Fruit fly (Drosophila melanogaster): ENCODE measurements around the gene Epg5.
A peak's percentile ranks its signal among the peaks of the same experiment; 100 is the strongest.

Epg5 gene

DNA sequence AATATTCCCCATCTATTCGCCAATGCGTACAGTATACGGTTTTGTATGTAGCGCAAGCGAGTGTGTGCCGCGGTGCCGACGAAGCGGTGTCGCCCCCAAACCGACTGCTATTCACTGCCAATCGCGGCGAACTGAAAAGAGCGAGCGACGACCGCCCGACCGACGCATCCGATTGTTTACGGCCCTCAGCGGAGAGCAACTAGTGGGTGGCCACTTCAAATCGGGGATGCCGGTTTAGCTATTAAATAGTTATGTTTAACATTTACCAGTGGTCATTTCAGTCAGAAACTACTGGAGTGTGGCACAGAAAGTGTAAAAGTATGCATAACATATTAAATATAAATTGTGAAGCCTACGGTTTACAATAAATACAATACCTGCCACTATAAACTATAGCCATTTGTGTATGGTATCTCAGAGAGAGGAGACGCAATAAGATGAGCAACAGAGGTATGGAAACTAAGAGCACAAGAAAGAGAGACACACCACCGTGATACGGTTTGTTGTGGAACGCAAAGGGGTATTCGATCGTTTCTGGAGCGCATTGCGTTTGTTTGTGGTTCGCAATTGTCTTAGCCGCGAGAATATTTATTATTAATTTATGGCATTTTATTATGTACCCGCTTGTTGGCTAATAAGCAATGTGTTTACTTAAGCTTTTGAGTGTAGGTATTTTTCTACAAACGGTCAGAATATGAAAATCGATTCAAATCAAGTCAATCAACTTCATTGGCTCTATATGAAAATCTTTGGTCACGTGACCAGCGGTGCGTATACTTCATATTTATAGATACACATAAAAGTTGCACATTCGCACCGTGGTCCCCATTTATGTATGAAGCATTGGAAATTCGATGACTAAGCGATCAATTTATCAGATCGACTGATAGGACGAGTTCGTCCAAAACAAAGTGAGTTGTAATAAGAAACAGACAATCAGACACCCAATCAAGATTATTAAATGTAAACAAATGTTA lies 18.4 kb downstream of the Epg5 start:
- TF ChIP-seq CG11617 (GFP tag; optimal IDR thresholded peaks at IDR 0.05): no peak
- no peak for TF ChIP-seq toe (GFP tag; optimal IDR thresholded peaks at IDR 0.05)
- peak; percentile 21 for TF ChIP-seq tj (GFP tag; optimal IDR thresholded peaks at IDR 0.05)
- peak; percentile 5 for TF ChIP-seq CG5204 (GFP tag; optimal IDR thresholded peaks at IDR 0.05)
- no peak for TF ChIP-seq Clk (GFP tag; optimal IDR thresholded peaks at IDR 0.05)
- TF ChIP-seq pad (GFP tag; optimal IDR thresholded peaks at IDR 0.05): peak; percentile 90
- TF ChIP-seq Hr96 (GFP tag; optimal IDR thresholded peaks at IDR 0.05): peak; percentile 27
- TF ChIP-seq kay (GFP tag; ENCODE audit: borderline replicate concordance): peak; percentile 68
- TF ChIP-seq CG33017 (tag; optimal IDR thresholded peaks at IDR 0.05): peak; percentile 32
- no peak for TF ChIP-seq CG7101 (tag; optimal IDR thresholded peaks at IDR 0.05)
- no peak for TF ChIP-seq cnc (optimal IDR thresholded peaks at IDR 0.05)
- no peak for TF ChIP-seq CG14711 (tag; optimal IDR thresholded peaks at IDR 0.05)
- TF ChIP-seq CG7045 (GFP tag; optimal IDR thresholded peaks at IDR 0.05): no peak
- TF ChIP-seq Crg-1 (GFP tag; optimal IDR thresholded peaks at IDR 0.05): no peak
- TF ChIP-seq bab1 (GFP tag; optimal IDR thresholded peaks at IDR 0.05): no peak
- TF ChIP-seq Mnt (GFP tag; optimal IDR thresholded peaks at IDR 0.05): peak; percentile 27
- peak; percentile 4 for TF ChIP-seq CG12768 (GFP tag; optimal IDR thresholded peaks at IDR 0.05)
- TF ChIP-seq CG1620 (GFP tag; optimal IDR thresholded peaks at IDR 0.05): no peak
- TF ChIP-seq cic (GFP tag; optimal IDR thresholded peaks at IDR 0.05): no peak
- no peak for TF ChIP-seq ovo (GFP tag; optimal IDR thresholded peaks at IDR 0.05)

- TF ChIP-seq Mnt (GFP tag; optimal IDR thresholded peaks at IDR 0.05) (no peak), CG5204 (GFP tag; optimal IDR thresholded peaks at IDR 0.05) (no peak), CG12768 (GFP tag; optimal IDR thresholded peaks at IDR 0.05) (peak; percentile 85), bab1 (GFP tag; optimal IDR thresholded peaks at IDR 0.05) (no peak), ovo (GFP tag; optimal IDR thresholded peaks at IDR 0.05) (no peak), CG33017 (tag; optimal IDR thresholded peaks at IDR 0.05) (no peak), Clk (GFP tag; optimal IDR thresholded peaks at IDR 0.05) (no peak), CG11617 (GFP tag; optimal IDR thresholded peaks at IDR 0.05) (no peak), cic (GFP tag; optimal IDR thresholded peaks at IDR 0.05) (peak; percentile 62), CG14711 (tag; optimal IDR thresholded peaks at IDR 0.05) (no peak), kay (GFP tag; ENCODE audit: borderline replicate concordance) (peak; percentile 90)
Observed at dm6 chr3R:18739435-18739977, 19.2 kb downstream of the Epg5 start.

dm6 chr3R:18738705-18739434 lies 19.8 kb downstream of the Epg5 start:
- no peak for TF ChIP-seq CG33017 (tag; optimal IDR thresholded peaks at IDR 0.05)
- TF ChIP-seq CG14711 (tag; optimal IDR thresholded peaks at IDR 0.05): no peak
- TF ChIP-seq Hr96 (GFP tag; optimal IDR thresholded peaks at IDR 0.05): no peak
- TF ChIP-seq pad (GFP tag; optimal IDR thresholded peaks at IDR 0.05): no peak
- TF ChIP-seq CG1620 (GFP tag; optimal IDR thresholded peaks at IDR 0.05): no peak
- no peak for TF ChIP-seq Crg-1 (GFP tag; optimal IDR thresholded peaks at IDR 0.05)
- no peak for TF ChIP-seq cnc (optimal IDR thresholded peaks at IDR 0.05)

DNA sequence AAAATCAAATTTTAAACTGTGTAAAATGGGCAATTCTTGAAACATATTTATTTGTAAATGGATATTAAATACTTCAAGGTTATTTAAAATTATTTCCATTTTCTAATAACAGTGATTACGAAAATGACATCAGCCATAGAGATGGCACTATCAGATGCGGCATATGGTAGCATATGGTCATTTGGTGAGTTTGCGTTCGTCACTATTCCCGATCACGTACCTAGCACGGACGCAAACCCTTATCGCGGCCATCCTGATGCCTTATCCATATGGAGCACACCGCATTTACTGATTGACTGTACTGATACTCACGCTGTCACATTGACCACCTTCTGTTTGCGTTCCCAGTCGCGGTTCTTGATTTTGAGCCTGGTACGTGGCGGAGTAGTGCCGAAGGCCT lies 20.6 kb downstream of the Epg5 start:
- no peak for TF ChIP-seq CG14711 (tag; optimal IDR thresholded peaks at IDR 0.05)

DNA sequence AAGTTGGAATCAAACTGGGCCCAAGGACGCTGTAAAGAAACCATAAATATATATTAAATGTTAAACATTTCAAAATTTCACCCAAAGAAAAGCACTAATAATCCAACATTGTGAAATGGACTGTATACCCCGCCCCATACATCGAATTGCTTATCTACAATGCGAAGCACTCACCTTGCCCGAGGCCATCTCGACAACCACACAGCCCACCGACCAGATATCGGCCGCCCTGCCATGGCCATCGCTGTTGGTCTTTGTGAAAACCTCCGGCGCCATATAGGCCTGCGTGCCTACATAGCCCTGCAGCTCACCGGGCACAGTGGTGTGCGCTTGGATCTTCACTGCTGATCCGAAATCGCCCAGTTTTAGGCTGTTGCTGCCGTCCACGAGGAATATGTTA lies 25.1 kb downstream of the Epg5 start:
- TF ChIP-seq CG14711 (tag; optimal IDR thresholded peaks at IDR 0.05): no peak
- no peak for TF ChIP-seq CG7045 (GFP tag; optimal IDR thresholded peaks at IDR 0.05)
- no peak for TF ChIP-seq CG1620 (GFP tag; optimal IDR thresholded peaks at IDR 0.05)

- TF ChIP-seq CG7045 (GFP tag; optimal IDR thresholded peaks at IDR 0.05): no peak
Observed at dm6 chr3R:18732381-18732780, 26.3 kb downstream of the Epg5 start, which contains the start of gene CG14302. Gene CG14302, plus strand, starts transcription at chr3R:18732681.

dm6 chr3R:18731241-18731640 lies 27.4 kb downstream of the Epg5 start:
- no peak for TF ChIP-seq Crg-1 (GFP tag; optimal IDR thresholded peaks at IDR 0.05)
- peak; percentile 91 for TF ChIP-seq pad (GFP tag; optimal IDR thresholded peaks at IDR 0.05)
